Worm (Caenorhabditis elegans) whole organism, L4/young adult: ENCODE measurements around the gene vnut-1.

Source experiments
- W03F9.2 ChIP-seq: fragments of 150-350 bp; optimal IDR thresholded peaks from 2 replicates; lab custom pipeline; 2014; ENCODE audit warnings: missing biosample characterization, missing genetic modification characterization
- dao-5 ChIP-seq: sonication (generic microtip); optimal IDR thresholded peaks from 2 replicates; lab custom pipeline; 2016; ENCODE audit warnings: missing genotype, missing genetic modification characterization, moderate library complexity, missing compliant biosample characterization
- him-1 ChIP-seq: sonication (generic microtip); optimal IDR thresholded peaks from 2 replicates; lab custom pipeline; 2016; ENCODE audit warnings: missing genotype, missing genetic modification reagents, missing genetic modification characterization, missing compliant biosample characterization

The vnut-1 gene

DNA sequence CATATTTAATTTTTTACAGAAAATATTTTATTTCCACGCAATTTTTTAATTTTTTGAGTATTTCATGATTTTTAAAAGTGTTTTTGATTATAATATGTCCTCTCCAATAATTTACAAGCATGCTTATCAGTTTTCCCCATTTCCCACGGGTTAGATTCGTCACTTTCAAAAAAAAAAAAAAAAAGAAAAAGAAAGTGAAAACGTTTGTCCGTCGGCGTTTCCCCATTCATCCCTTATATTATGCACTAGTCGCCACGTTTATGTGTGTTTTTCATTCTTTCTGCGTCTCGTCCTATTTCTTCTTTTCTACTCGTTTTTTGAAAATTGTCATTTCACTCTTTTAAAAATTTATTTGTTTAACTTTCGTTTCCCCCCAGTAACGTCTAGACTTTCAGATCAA is at the start of gene vnut-1:
Gene vnut-1, plus strand, starts transcription at position 396 of the 400 bp plus-strand sequence.
- TF ChIP-seq him-1, result no peak

DNA sequence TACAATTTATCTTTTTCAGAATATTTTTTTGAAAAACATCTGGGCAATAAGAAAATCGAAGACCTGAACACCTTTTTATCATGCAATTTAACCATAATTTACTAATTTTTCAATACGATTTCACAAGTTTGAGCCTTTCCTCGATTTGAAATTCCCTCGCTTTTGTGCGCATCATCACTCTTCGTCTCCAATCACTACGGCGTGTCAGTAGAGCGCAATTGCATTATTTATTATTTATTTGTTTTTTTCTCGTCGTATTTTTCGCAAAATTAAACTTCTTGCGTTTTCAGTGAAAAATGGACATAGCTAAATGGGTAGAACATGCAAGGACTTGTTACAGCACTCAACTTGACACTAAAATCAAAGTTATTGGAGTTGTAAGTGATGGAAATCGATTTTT is 48.5 kb upstream of the vnut-1 start, which contains the start of gene smg-8:
Gene smg-8, plus strand, starts transcription at position 266 of the 400 bp plus-strand sequence.
- no peak for TF ChIP-seq him-1
- peak; percentile 67 for TF ChIP-seq W03F9.2 (tag; lab: Kevin White, UChicago)

DNA sequence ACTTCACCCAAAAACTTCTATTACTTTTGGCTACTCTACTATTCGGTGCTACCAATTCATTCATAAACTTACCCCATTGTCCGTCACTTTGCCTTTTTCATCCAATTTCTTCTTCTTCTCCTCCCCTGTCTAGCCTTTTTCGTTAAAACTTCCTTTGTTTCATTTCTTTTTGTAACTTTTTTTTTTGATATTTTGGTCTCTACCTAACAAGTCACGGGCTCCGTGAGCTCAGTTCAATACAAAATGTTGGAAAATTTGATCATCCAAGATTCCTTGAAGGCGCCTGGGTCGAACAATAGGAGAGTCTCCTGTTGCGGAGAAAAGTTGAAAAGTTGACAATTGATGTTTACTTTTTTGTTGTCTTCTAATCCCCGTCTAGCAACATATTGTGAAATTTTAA is 37.7 kb upstream of the vnut-1 start:
- TF ChIP-seq W03F9.2 (tag; lab: Kevin White, UChicago), result no peak
- TF ChIP-seq him-1, result no peak
- no peak for TF ChIP-seq dao-5 (tag; lab: Kevin White, UChicago)

DNA sequence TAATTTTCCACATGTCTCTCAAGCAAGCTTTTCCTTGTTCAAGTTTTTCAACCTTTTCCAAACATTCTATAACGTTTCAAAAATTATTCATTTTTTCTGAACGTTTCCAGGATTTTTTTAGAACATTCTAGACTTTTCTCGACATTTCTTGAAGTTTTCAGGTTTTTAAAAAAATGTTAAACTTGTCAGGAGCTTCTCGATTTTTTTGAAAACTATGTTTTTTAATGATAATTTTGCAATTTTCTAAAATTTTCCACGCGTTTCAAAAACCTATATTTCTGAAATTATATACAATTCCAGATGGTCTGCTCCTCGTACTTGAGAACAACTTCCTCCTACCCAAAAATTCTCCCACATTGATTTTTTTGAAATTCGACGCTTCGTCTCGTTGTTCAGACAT is 34.3 kb upstream of the vnut-1 start, which contains the start of gene dmsr-6:
Gene dmsr-6, plus strand, starts transcription at position 301 of the 400 bp plus-strand sequence.
- TF ChIP-seq him-1, result no peak
- TF ChIP-seq dao-5 (tag; lab: Kevin White, UChicago), result no peak
- TF ChIP-seq W03F9.2 (tag; lab: Kevin White, UChicago), result no peak

DNA sequence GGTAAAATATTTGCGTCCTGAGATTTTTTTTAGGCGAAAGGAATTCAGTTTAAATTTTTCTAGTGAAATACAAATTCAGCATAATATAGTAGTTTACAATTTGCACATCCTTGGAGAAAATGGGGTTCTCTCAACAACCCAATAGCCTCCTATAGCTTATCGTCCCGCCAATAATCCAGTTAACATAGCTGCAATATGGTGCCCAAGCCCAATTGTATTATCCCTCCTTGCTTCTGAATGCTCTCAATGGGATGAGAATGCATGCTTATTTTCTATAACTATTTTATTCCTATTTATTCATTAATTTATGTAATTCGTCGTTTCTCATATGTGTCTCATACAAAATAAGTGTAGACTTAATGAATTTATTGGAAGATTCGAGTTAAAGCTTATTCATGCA is 19.6 kb upstream of the vnut-1 start:
- TF ChIP-seq W03F9.2 (tag; lab: Kevin White, UChicago) (no peak), him-1 (no peak), dao-5 (tag; lab: Kevin White, UChicago) (no peak)

DNA sequence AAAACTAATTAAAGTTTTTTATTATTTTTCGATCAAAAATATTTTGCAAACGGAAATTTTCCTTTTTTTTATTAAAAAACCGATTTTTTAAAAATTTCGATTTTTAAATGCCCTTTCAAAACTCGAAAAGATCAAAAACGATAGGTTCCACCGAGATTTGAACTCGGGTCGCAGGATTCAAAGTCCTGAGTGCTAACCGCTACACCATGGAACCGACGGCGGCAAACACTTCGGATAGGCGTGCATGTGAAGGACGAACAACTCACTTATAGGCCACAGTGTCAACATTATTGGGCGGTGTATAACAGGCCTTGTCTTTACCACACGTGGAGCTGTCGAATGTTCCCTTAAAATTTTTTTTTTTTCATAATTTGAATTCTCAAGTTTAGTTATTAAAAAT is 14.9 kb upstream of the vnut-1 start:
- TF ChIP-seq dao-5 (tag; lab: Kevin White, UChicago) (no peak), W03F9.2 (tag; lab: Kevin White, UChicago) (no peak), him-1 (no peak)

DNA sequence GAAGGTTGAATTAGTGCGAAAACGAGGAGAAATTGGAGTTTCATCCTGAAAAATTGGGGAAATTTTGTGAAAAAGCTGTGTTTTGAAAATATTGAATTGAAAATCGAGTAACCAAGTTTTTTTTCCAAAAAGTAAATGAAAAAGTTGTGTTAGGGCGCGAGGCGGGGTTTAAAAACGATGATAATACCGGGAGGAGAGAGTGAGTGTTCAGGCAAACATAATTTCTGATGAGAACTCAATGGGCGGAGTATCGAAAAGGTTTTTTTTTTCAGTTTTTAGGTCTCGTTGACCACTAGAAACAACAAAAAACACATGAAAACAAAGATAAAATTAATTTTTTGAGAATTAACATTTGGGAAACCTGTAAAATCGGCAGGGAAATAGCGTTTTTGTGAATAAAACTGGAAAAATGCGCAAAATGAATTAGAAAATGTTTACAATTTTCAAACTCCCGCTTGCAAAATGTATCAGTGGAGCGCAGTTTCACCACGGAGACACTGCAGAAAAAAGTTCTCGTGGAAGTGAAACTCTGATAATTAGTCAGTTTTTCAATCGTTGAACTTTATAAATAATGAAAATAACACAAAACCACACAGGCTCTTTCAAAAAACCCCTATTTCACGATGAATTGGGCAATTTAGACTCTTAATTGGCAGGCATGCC is 9.9 kb upstream of the vnut-1 start, which contains the start of gene C13B4.1:
Gene C13B4.1, minus strand, starts transcription at position 51 of the 663 bp plus-strand sequence.
- TF ChIP-seq W03F9.2 (tag; lab: Kevin White, UChicago) (no peak), dao-5 (tag; lab: Kevin White, UChicago) (no peak), him-1 (no peak)

DNA sequence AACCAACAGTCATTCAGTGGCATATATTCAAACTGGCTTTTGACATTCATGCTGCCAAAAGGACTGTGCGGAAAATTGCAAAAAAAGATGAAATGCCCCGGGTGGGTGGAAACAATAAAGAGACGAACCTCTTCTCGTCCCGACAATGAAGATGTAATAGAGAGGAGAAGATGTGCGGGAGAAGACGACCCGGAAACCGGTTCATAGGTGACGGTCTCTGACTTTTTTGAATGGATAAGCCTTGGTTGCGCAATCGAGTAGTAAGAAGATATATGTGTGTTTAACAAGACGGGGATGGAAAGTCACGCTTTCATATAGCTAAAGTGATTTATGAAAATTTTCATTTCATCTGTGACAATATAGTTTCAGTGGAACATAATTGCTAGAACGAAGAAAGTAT is 8.8 kb upstream of the vnut-1 start:
- no peak for TF ChIP-seq him-1
- no peak for TF ChIP-seq dao-5 (tag; lab: Kevin White, UChicago)
- TF ChIP-seq W03F9.2 (tag; lab: Kevin White, UChicago), result no peak

DNA sequence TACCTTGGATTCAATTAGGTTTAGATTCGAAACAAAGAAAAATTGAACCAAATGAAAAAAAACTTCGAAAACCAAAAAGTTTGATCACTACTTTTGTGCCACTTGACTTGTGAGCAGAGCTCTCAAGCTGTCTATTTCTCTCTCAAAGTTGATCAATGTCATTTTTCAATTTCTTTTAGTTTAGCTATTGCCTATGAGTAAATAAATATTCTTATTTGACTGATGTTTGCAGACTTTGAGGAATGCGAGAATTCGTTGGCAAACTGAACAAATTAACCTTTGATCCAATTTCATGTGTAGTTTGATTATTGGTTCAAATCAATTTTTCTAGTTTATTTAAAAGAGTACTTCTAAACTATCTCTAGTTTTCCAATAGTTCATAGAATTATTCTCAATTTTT is 5.8 kb upstream of the vnut-1 start:
- TF ChIP-seq W03F9.2 (tag; lab: Kevin White, UChicago) (no peak), him-1 (no peak), dao-5 (tag; lab: Kevin White, UChicago) (no peak)

DNA sequence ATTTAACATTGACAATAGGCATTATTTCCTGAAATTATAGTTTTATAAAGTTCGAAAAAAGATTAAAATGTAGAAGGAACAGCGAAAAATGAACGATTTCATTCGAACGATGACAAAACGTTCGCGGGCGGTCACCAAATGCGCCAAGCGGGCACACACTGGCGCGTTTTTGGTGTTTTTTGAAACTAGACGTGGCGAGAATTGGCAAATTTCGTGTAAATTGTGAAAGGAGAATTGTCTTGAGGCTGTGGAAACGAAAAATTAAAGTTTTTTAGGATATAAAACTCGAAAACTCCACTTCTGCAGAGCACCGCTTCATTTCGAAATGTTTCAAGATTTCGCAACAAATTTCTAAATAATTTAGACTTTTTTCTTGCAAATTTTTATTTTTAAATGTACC is 941 bp upstream of the vnut-1 start, which contains the start of gene usp-14:
Gene usp-14, minus strand, starts transcription at position 28 of the 400 bp plus-strand sequence.
- TF ChIP-seq dao-5 (tag; lab: Kevin White, UChicago) (no peak), W03F9.2 (tag; lab: Kevin White, UChicago) (peak; percentile 59), him-1 (no peak)

DNA sequence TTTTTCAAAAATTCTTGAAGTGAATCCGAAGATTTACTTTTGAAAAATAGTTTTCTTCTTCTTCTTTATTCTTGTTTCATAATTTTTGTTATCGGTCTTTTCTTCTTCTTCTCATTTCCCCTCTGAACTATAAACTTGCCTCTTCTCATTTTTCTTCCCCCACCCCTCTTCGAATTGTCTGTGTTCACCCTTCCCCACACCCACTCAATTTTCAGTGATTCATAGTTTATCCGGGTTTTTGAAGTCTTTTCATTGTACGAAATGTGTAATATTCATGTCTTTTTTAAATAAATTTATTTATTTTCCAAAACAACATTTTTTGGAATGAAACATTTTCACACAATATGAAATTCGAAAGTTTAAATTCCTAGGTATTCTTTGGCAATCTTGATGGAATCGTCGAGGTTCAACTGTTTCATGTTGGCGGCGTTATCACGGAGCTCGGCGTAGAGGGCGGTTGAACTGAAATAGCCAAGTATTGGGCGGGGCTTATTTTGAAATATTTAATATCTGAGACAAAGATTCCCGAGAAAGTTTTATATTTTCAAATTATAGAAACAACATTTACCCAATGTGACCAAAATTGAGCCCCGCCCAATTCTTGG is 3.1 kb downstream of the vnut-1 start:
- TF ChIP-seq dao-5 (tag; lab: Kevin White, UChicago) (no peak), W03F9.2 (tag; lab: Kevin White, UChicago) (no peak), him-1 (no peak)

DNA sequence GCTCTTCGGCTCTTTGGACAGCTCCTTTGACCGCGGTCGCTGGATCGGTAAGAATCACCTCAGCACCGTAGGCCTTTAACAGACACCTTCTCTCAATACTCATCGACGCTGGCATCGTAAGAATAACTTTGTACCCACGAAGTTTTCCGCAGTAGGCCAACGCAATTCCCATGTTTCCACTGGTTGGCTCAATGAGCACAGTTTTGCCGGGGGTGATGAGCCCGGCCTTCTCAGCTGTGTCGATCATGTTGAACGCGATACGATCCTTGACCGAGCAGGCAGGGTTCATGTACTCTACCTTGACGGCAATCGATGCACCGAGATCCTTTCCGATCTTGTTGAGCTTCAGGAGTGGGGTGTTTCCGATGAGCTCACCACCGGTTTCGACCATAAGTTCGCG is 4.4 kb downstream of the vnut-1 start:
- TF ChIP-seq dao-5 (tag; lab: Kevin White, UChicago) (no peak), him-1 (no peak), W03F9.2 (tag; lab: Kevin White, UChicago) (no peak)

DNA sequence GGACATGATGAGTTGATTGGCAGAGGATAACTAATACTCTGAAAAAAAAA is 4.6 kb downstream of the vnut-1 start, which contains the start of gene cysl-2:
Gene cysl-2, minus strand, starts transcription at position 38 of the 50 bp plus-strand sequence.
- TF ChIP-seq him-1 (no peak), dao-5 (tag; lab: Kevin White, UChicago) (no peak), W03F9.2 (tag; lab: Kevin White, UChicago) (no peak)

DNA sequence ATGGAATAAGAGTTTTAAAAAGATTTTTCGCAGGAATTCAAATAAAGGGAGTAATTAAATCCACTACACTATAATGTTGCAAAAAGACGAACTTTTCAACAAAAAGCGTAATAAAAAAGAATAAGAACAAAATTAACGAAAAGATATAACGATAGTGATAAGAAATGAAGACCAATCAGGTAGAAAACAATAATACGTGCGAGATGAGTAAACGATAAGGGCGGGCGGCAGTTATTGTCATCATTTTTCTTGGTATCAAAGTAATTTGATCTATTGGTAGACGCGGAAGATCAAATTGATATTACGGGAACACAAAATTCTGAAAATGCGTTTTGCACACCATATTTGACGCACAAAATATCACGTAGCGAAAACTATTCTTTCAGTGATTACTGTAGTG is 4.9 kb downstream of the vnut-1 start:
- TF ChIP-seq W03F9.2 (tag; lab: Kevin White, UChicago), result no peak
- TF ChIP-seq him-1, result no peak
- TF ChIP-seq dao-5 (tag; lab: Kevin White, UChicago), result no peak

DNA sequence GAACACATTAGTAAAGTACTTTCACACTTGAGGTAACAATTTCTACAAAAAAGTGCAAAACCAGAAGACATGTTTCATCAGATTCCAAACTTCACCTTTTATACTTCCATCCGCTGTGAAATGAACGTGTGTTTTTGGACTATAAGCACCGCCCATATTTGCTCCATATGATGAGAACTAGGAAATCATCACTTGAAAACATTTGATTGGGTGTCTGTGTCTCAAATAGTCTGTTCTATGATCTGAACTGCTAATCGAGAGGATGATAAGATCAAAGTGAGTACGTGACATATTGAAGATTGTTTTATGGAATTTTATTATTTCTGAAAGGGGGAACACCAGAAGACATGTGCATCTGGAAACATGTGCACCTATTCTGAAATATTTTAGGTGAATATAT is 5.7 kb downstream of the vnut-1 start:
- TF ChIP-seq dao-5 (tag; lab: Kevin White, UChicago), result no peak
